Fruit fly (Drosophila melanogaster) whole organism: ENCODE results near the gene Porin2.

ENCODE experiments used
- CG8478 ChIP-seq: fragments of >200 bp; optimal IDR thresholded peaks from 2 replicates; lab custom pipeline; 2018; ENCODE audit warnings: inconsistent platforms
- pan ChIP-seq: fragments of >200 bp; optimal IDR thresholded peaks from 2 replicates; lab custom pipeline; 2017
- psq ChIP-seq: fragments of >200 bp; optimal IDR thresholded peaks from 2 replicates; lab custom pipeline; 2017

dm6 chr2L:10869867-10870266 is 23.0 kb upstream of the Porin2 start, which contains the start of gene CG12517:
- TF ChIP-seq CG8478 (lab: Kevin White, UChicago) (no peak), psq (lab: Kevin White, UChicago) (no peak), pan (no peak)
